Fruit fly (Drosophila melanogaster) whole organism, embryonic: ENCODE results near the gene CG17839.
A peak's percentile ranks its signal among the peaks of the same experiment; 100 is the strongest.

Experiments used
- B-H2 ChIP-seq: fragments of 200-800 bp; sonication (Bioruptor generic); optimal IDR thresholded peaks from 2 replicates; lab custom pipeline; 2018; ENCODE audit warnings: missing biosample characterization, mild to moderate bottlenecking, missing genetic modification characterization
- BEAF-32 ChIP-seq: fragments of 200-800 bp; sonication (Bioruptor generic); optimal IDR thresholded peaks from 3 replicates; lab custom pipeline; 2017; ENCODE audit warnings: missing biosample characterization, missing genetic modification characterization, mild to moderate bottlenecking, moderate library complexity, missing genetic modification reagents
- CG10209 ChIP-seq: fragments of 200-800 bp; sonication (Bioruptor generic); optimal IDR thresholded peaks from 3 replicates; lab custom pipeline; 2017; ENCODE audit warnings: missing biosample characterization, mild to moderate bottlenecking, missing genetic modification characterization, missing genetic modification reagents
- CG10565 ChIP-seq: fragments of 200-800 bp; sonication (Bioruptor generic); optimal IDR thresholded peaks from 3 replicates; lab custom pipeline; 2016; ENCODE audit warnings: missing biosample characterization, mild to moderate bottlenecking, missing genetic modification characterization
- CG12155 ChIP-seq: fragments of 200-800 bp; sonication (Bioruptor generic); optimal IDR thresholded peaks from 3 replicates; lab custom pipeline; 2016; ENCODE audit warnings: missing biosample characterization, missing genetic modification characterization
- CG15269 ChIP-seq: fragments of 200-800 bp; sonication (Bioruptor generic); optimal IDR thresholded peaks from 2 replicates; lab custom pipeline; 2018; ENCODE audit warnings: missing biosample characterization, mild to moderate bottlenecking, missing genetic modification characterization, moderate library complexity
- CG31441 ChIP-seq: fragments of 200-800 bp; sonication (Bioruptor generic); IDR thresholded peaks from 2 replicates; pipeline ENCODE4 v1.3.6; 2022; ENCODE audit warnings: missing biosample characterization, missing genetic modification characterization
- CG34376 ChIP-seq: fragments of 200-800 bp; sonication (Bioruptor generic); optimal IDR thresholded peaks from 2 replicates; lab custom pipeline; 2018; ENCODE audit warnings: missing biosample characterization, mild to moderate bottlenecking, missing genetic modification characterization
- CG6175 ChIP-seq: fragments of 200-800 bp; sonication (Bioruptor generic); IDR thresholded peaks from 3 replicates; pipeline ENCODE4 v1.3.6; 2022; ENCODE audit warnings: missing biosample characterization, missing genetic modification characterization
- CG6272 ChIP-seq: fragments of 200-800 bp; sonication (Bioruptor generic); IDR thresholded peaks from 2 replicates; pipeline ENCODE4 v1.3.6; 2022; ENCODE audit warnings: missing biosample characterization, missing genetic modification characterization
- CG7357 ChIP-seq: fragments of 200-800 bp; sonication (Bioruptor generic); IDR thresholded peaks from 3 replicates; pipeline ENCODE4 v1.3.6; 2022; ENCODE audit warnings: missing biosample characterization, missing genetic modification characterization
- CG7372 ChIP-seq: fragments of 200-800 bp; sonication (Bioruptor generic); IDR thresholded peaks from 2 replicates; pipeline ENCODE4 v1.3.6; 2022; ENCODE audit warnings: missing biosample characterization, missing genetic modification characterization
- CG8281 ChIP-seq: fragments of 200-800 bp; sonication (Bioruptor generic); optimal IDR thresholded peaks from 2 replicates; lab custom pipeline; 2018; ENCODE audit warnings: missing biosample characterization, mild to moderate bottlenecking, missing genetic modification characterization, moderate library complexity
- CG8290 ChIP-seq, 3 experiments: fragments of 200-800 bp; sonication (Bioruptor generic); optimal IDR thresholded peaks; 2 replicates each; lab custom pipeline; 2016 to 2019; ENCODE audit warnings: missing biosample characterization in 3 of 3, missing genetic modification characterization in 3 of 3, mild to moderate bottlenecking in 2 of 3, moderate library complexity in 1 of 3
- CG8388 ChIP-seq: fragments of 200-800 bp; sonication (Bioruptor generic); optimal IDR thresholded peaks from 2 replicates; lab custom pipeline; 2019; ENCODE audit warnings: missing biosample characterization, mild to moderate bottlenecking, missing genetic modification characterization, moderate library complexity
- CG8478 ChIP-seq: fragments of >200 bp; optimal IDR thresholded peaks from 2 replicates; lab custom pipeline; 2018
- CG8765 ChIP-seq: fragments of 200-800 bp; sonication (Bioruptor generic); IDR thresholded peaks from 2 replicates; pipeline ENCODE4 v1.3.6; 2022; ENCODE audit warnings: missing biosample characterization, missing genetic modification characterization
- CHES-1-like ChIP-seq: fragments of 200-800 bp; sonication (Bioruptor generic); optimal IDR thresholded peaks from 2 replicates; lab custom pipeline; 2016; ENCODE audit warnings: missing biosample characterization, missing genetic modification characterization
- CoRest ChIP-seq: fragments of 200-800 bp; sonication (Bioruptor generic); optimal IDR thresholded peaks from 3 replicates; lab custom pipeline; 2018; ENCODE audit warnings: missing biosample characterization, mild to moderate bottlenecking, missing genetic modification characterization, moderate library complexity
- D19B ChIP-seq: fragments of 200-800 bp; sonication (Bioruptor generic); optimal IDR thresholded peaks from 2 replicates; lab custom pipeline; 2017; ENCODE audit warnings: missing biosample characterization, mild to moderate bottlenecking, missing genetic modification characterization
- Dref ChIP-seq: fragments of 200-800 bp; sonication (Bioruptor generic); IDR thresholded peaks from 2 replicates; pipeline ENCODE4 v1.3.6; 2022; ENCODE audit warnings: missing biosample characterization, missing genetic modification characterization
- E2f2 ChIP-seq: fragments of 200-800 bp; sonication (Bioruptor generic); IDR thresholded peaks from 2 replicates; pipeline ENCODE4 v1.3.6; 2022; ENCODE audit warnings: missing biosample characterization, missing genetic modification characterization
- ERR ChIP-seq: fragments of 200-800 bp; sonication (Bioruptor generic); optimal IDR thresholded peaks from 2 replicates; lab custom pipeline; 2016; ENCODE audit warnings: missing biosample characterization, missing genetic modification characterization
- GATAe ChIP-seq: fragments of 200-800 bp; sonication (Bioruptor generic); conservative IDR thresholded peaks from 2 replicates; pipeline ENCODE4 v1.3.6; 2022; ENCODE audit warnings: missing biosample characterization, missing genetic modification characterization
- Hr3 ChIP-seq: fragments of 200-800 bp; sonication (Bioruptor generic); optimal IDR thresholded peaks from 3 replicates; lab custom pipeline; 2016; ENCODE audit warnings: missing biosample characterization, missing genetic modification characterization
- Lim3 ChIP-seq: fragments of 200-800 bp; sonication (Bioruptor generic); IDR thresholded peaks from 2 replicates; pipeline ENCODE4 v1.3.6; 2022; ENCODE audit warnings: missing biosample characterization, missing genetic modification characterization
- Med ChIP-seq: fragments of 200-800 bp; sonication (Bioruptor generic); peaks from one replicate; lab custom pipeline; 2016; ENCODE audit warnings: missing biosample characterization, missing genetic modification characterization, mild to moderate bottlenecking, inconsistent platforms, moderate library complexity
- Poxn ChIP-seq: fragments of 200-800 bp; sonication (Bioruptor generic); IDR thresholded peaks from 2 replicates; pipeline ENCODE4 v1.3.6; 2022; ENCODE audit warnings: missing biosample characterization, missing genetic modification characterization
- Sox100B ChIP-seq: fragments of 200-800 bp; sonication (Bioruptor generic); optimal IDR thresholded peaks from 3 replicates; lab custom pipeline; 2018; ENCODE audit warnings: missing biosample characterization, mild to moderate bottlenecking, missing genetic modification characterization
- Spps ChIP-seq: fragments of 200-800 bp; sonication (Bioruptor generic); optimal IDR thresholded peaks from 2 replicates; lab custom pipeline; 2018; ENCODE audit warnings: missing biosample characterization, mild to moderate bottlenecking, missing genetic modification characterization
- Tbp ChIP-seq: fragments of >200 bp; optimal IDR thresholded peaks from 2 replicates; lab custom pipeline; 2018; ENCODE audit warnings: missing biosample characterization, missing genetic modification characterization
- YL-1 ChIP-seq: fragments of 200-800 bp; sonication (Bioruptor generic); optimal IDR thresholded peaks from 3 replicates; lab custom pipeline; 2017; ENCODE audit warnings: missing biosample characterization, mild to moderate bottlenecking, missing genetic modification characterization
- abd-A ChIP-seq: fragments of 200-800 bp; sonication (Bioruptor generic); optimal IDR thresholded peaks from 3 replicates; lab custom pipeline; 2019; ENCODE audit warnings: missing biosample characterization, mild to moderate bottlenecking, missing genetic modification characterization, moderate library complexity
- ara ChIP-seq: fragments of 200-800 bp; sonication (Bioruptor generic); IDR thresholded peaks from 2 replicates; pipeline ENCODE4 v1.3.6; 2022; ENCODE audit warnings: missing biosample characterization, missing genetic modification characterization
- br ChIP-seq: fragments of >200 bp; optimal IDR thresholded peaks from 2 replicates; lab custom pipeline; 2017
- caup ChIP-seq: fragments of 200-800 bp; sonication (Bioruptor generic); optimal IDR thresholded peaks from 3 replicates; lab custom pipeline; 2017; ENCODE audit warnings: missing biosample characterization, mild to moderate bottlenecking, missing genetic modification characterization, moderate library complexity; ENCODE audit not compliant: severe bottlenecking
- cwo ChIP-seq: fragments of 200-800 bp; sonication (Bioruptor generic); optimal IDR thresholded peaks from 3 replicates; lab custom pipeline; 2017; ENCODE audit warnings: missing biosample characterization, missing genetic modification characterization, mild to moderate bottlenecking, moderate library complexity, missing genetic modification reagents
- gcm2 ChIP-seq: fragments of 200-800 bp; sonication (Bioruptor generic); optimal IDR thresholded peaks from 2 replicates; lab custom pipeline; 2016; ENCODE audit warnings: missing biosample characterization, missing genetic modification characterization
- hkb ChIP-seq, 2 experiments: fragments of 200-800 bp in 1 of 2; fragments of >200 bp in 1 of 2; sonication (Bioruptor generic) in 1 of 2; IDR thresholded peaks in 1 of 2; optimal IDR thresholded peaks in 1 of 2; 2 replicates each; pipeline versions ENCODE4 v1.3.6 to Lab custom; 2017 to 2022; ENCODE audit warnings: missing biosample characterization in 1 of 2, missing genetic modification characterization in 1 of 2
- klu ChIP-seq: fragments of 200-800 bp; sonication (Bioruptor generic); IDR thresholded peaks from 2 replicates; pipeline ENCODE4 v1.3.6; 2022; ENCODE audit warnings: missing biosample characterization, missing genetic modification characterization
- kni ChIP-seq: fragments of 200-800 bp; sonication (Bioruptor generic); optimal IDR thresholded peaks from 3 replicates; lab custom pipeline; 2017; ENCODE audit warnings: mild to moderate bottlenecking, missing biosample characterization, missing genetic modification reagents, missing genetic modification characterization
- nom ChIP-seq: fragments of 200-800 bp; sonication (Bioruptor generic); optimal IDR thresholded peaks from 2 replicates; lab custom pipeline; 2017; ENCODE audit warnings: missing biosample characterization, missing genetic modification characterization, mild to moderate bottlenecking, moderate library complexity, missing genetic modification reagents
- pum ChIP-seq: fragments of 200-800 bp; sonication (Bioruptor generic); optimal IDR thresholded peaks from 2 replicates; lab custom pipeline; 2016; ENCODE audit warnings: missing biosample characterization, missing genetic modification characterization
- sens ChIP-seq: fragments of 200-800 bp; sonication (Bioruptor generic); peaks from one replicate; lab custom pipeline; 2016; ENCODE audit warnings: missing biosample characterization, missing genetic modification characterization
- sisA ChIP-seq: fragments of 200-800 bp; sonication (Bioruptor generic); IDR thresholded peaks from 2 replicates; pipeline ENCODE4 v1.3.6; 2022; ENCODE audit warnings: missing biosample characterization, missing genetic modification characterization
- sna ChIP-seq: fragments of 200-800 bp; sonication (Bioruptor generic); IDR thresholded peaks from 2 replicates; pipeline ENCODE4 v1.3.6; 2022; ENCODE audit warnings: missing biosample characterization, missing genetic modification characterization; ENCODE audit not compliant: partially characterized antibody
- sqz ChIP-seq: fragments of 200-800 bp; sonication (Bioruptor generic); optimal IDR thresholded peaks from 3 replicates; lab custom pipeline; 2018; ENCODE audit warnings: missing biosample characterization, mild to moderate bottlenecking, missing genetic modification characterization
- tap ChIP-seq: fragments of 200-800 bp; optimal IDR thresholded peaks from 3 replicates; lab custom pipeline; 2019; ENCODE audit warnings: missing biosample characterization, mild to moderate bottlenecking, missing genetic modification characterization, moderate library complexity
- vvl ChIP-seq: fragments of 200-800 bp; sonication (Bioruptor generic); IDR thresholded peaks from 2 replicates; pipeline ENCODE4 v1.3.6; 2022; ENCODE audit warnings: missing biosample characterization, missing genetic modification characterization
- yki ChIP-seq: fragments of >200 bp; optimal IDR thresholded peaks from 3 replicates; lab custom pipeline; 2018

The CG17839 gene

dm6 chr3L:14786230-14786850, 18.6 kb upstream of the CG17839 start, which contains the start of the genes bmm and Tdrd3 (continued):
- TF ChIP-seq D19B (GFP tag; lab: Kevin White, UChicago), result peak; percentile 38
- peak; percentile 48 for TF ChIP-seq Spps
- peak; percentile 45 for TF ChIP-seq kni (GFP tag; lab: Kevin White, UChicago)
- TF ChIP-seq sna, result peak; percentile 87
- TF ChIP-seq nom, result peak; percentile 42
- peak; percentile 73 for TF ChIP-seq tap (tag; lab: Kevin White, UChicago)
- peak; percentile 22 for TF ChIP-seq CG8281 (tag; lab: Kevin White, UChicago)
- TF ChIP-seq abd-A (tag; lab: Kevin White, UChicago), result peak; percentile 86
- peak; percentile 46 for TF ChIP-seq pum (GFP tag; lab: Kevin White, UChicago)
- peak; percentile 34; the same call in 1 of the 2 replicates for TF ChIP-seq klu (GFP tag; lab: Robert Waterston, UW)
- TF ChIP-seq caup, result peak; percentile 45
- peak; percentile 49 for TF ChIP-seq CG34376 (GFP tag; lab: Kevin White, UChicago)
- TF ChIP-seq CG7372 (GFP tag; lab: Robert Waterston, UW), result peak; percentile 70
- TF ChIP-seq ara (GFP tag; lab: Robert Waterston, UW), result peak; percentile 65
- TF ChIP-seq vvl (GFP tag; lab: Robert Waterston, UW), result peak; percentile 57
- TF ChIP-seq CG7357 (GFP tag; lab: Robert Waterston, UW), result 0 out of 3 replicates have a peak, but pooled peaks have one; percentile 37
- peak; percentile 90 for TF ChIP-seq sqz (GFP tag; lab: Kevin White, UChicago)
- peak; percentile 82 for TF ChIP-seq CG10209 (GFP tag; lab: Kevin White, UChicago)
- TF ChIP-seq Poxn (GFP tag; lab: Robert Waterston, UW), result peak; percentile 52; the same call in 1 of the 2 replicates
- peak; percentile 84 for TF ChIP-seq CG12155 (GFP tag; lab: Kevin White, UChicago)
- peak; percentile 86 for TF ChIP-seq Sox100B
- TF ChIP-seq cwo (GFP tag; lab: Kevin White, UChicago), result peak; percentile 69
- no peak for TF ChIP-seq CG10565 (GFP tag; lab: Kevin White, UChicago)
- TF ChIP-seq ERR (GFP tag; lab: Kevin White, UChicago), result no peak
- TF ChIP-seq CG8765 (GFP tag; lab: Robert Waterston, UW), result peak; percentile 71
- no peak for TF ChIP-seq CG8478
- TF ChIP-seq sens (GFP tag; lab: Kevin White, UChicago), result peak; percentile 83
- TF ChIP-seq hkb (optimal IDR thresholded peaks at IDR 0.05; lab: Kevin White, UChicago), result no peak
- TF ChIP-seq hkb (GFP tag; IDR thresholded peaks at IDR 0.05; lab: Robert Waterston, UW), result peak; percentile 42; the same call in 1 of the 2 replicates
- no peak for TF ChIP-seq gcm2 (GFP tag; lab: Kevin White, UChicago)
- peak; percentile 93 for TF ChIP-seq BEAF-32 (GFP tag; lab: Kevin White, UChicago)
- TF ChIP-seq Med, result peak; percentile 84
- TF ChIP-seq YL-1 (GFP tag; lab: Kevin White, UChicago), result peak; percentile 52
- TF ChIP-seq GATAe (GFP tag; lab: Robert Waterston, UW), result no peak
- TF ChIP-seq CG6272 (GFP tag; lab: Robert Waterston, UW), result peak; percentile 88
- TF ChIP-seq CoRest (tag; lab: Kevin White, UChicago), result peak; percentile 95
- peak; percentile 70 for TF ChIP-seq sisA (GFP tag; lab: Robert Waterston, UW)
- TF ChIP-seq CHES-1-like (GFP tag; lab: Kevin White, UChicago), result peak; percentile 65
- peak; percentile 70 for TF ChIP-seq CG8388 (GFP tag; lab: Kevin White, UChicago)
- TF ChIP-seq CG8290 (GFP tag; optimal IDR thresholded peaks at IDR 0.05; lab: Kevin White, UChicago), result peak; percentile 89
- peak; percentile 62 to 83 for TF ChIP-seq CG8290 (tag; optimal IDR thresholded peaks at IDR 0.05; lab: Kevin White, UChicago)
- TF ChIP-seq CG31441, result peak; percentile 92
- TF ChIP-seq yki (lab: Kevin White, UChicago), result no peak
- TF ChIP-seq CG15269 (tag; lab: Kevin White, UChicago), result peak; percentile 85
- TF ChIP-seq Dref (GFP tag; lab: Robert Waterston, UW), result peak; percentile 59
- no peak for TF ChIP-seq br (lab: Kevin White, UChicago)
- no peak for TF ChIP-seq Tbp
- TF ChIP-seq E2f2 (GFP tag; lab: Robert Waterston, UW), result peak; percentile 36; the same call in 1 of the 2 replicates
- no peak for TF ChIP-seq Lim3 (GFP tag; lab: Robert Waterston, UW)
- TF ChIP-seq CG6175 (GFP tag; lab: Robert Waterston, UW), result peak; percentile 70; the same call in 1 of the 3 replicates
- TF ChIP-seq Hr3 (GFP tag; lab: Kevin White, UChicago), result peak; percentile 89
- peak; percentile 80 for TF ChIP-seq B-H2 (GFP tag; lab: Kevin White, UChicago)
